Fruit fly (Drosophila melanogaster) whole organism, embryonic: ENCODE results near the gene how.

Experiments used
- Adf1 ChIP-seq: fragments of 200-800 bp; sonication (Bioruptor generic); IDR thresholded peaks from 2 replicates; pipeline ENCODE4 v1.3.6; 2022; ENCODE audit warnings: missing biosample characterization, missing genetic modification characterization
- Bgb ChIP-seq: fragments of 200-800 bp; sonication (Bioruptor generic); IDR thresholded peaks from 2 replicates; pipeline ENCODE4 v1.3.6; 2022; ENCODE audit warnings: missing biosample characterization, missing genetic modification characterization; ENCODE audit not compliant: partially characterized antibody
- C15 ChIP-seq: fragments of 200-800 bp; sonication (Bioruptor generic); IDR thresholded peaks from 3 replicates; pipeline ENCODE4 v1.3.6; 2022; ENCODE audit warnings: missing biosample characterization, missing genetic modification characterization
- CG10979 ChIP-seq: fragments of 200-800 bp; sonication (Bioruptor generic); optimal IDR thresholded peaks from 2 replicates; lab custom pipeline; 2018; ENCODE audit warnings: missing biosample characterization, mild to moderate bottlenecking, missing genetic modification characterization, moderate library complexity
- CG11093 ChIP-seq: fragments of 200-800 bp; sonication (Bioruptor generic); IDR thresholded peaks from 3 replicates; pipeline ENCODE4 v1.3.6; 2022; ENCODE audit warnings: missing biosample characterization, missing genetic modification characterization
- CG12744 ChIP-seq: fragments of 200-800 bp; sonication (Bioruptor generic); optimal IDR thresholded peaks from 2 replicates; lab custom pipeline; 2016; ENCODE audit warnings: missing biosample characterization, missing genetic modification characterization
- CG13424 ChIP-seq: fragments of 200-800 bp; sonication (Bioruptor generic); optimal IDR thresholded peaks from 2 replicates; lab custom pipeline; 2019; ENCODE audit warnings: missing biosample characterization, mild to moderate bottlenecking, missing genetic modification characterization, moderate library complexity
- CG13775 ChIP-seq: fragments of 200-800 bp; sonication (Bioruptor generic); optimal IDR thresholded peaks from 3 replicates; lab custom pipeline; 2017; ENCODE audit warnings: missing biosample characterization, mild to moderate bottlenecking, missing genetic modification characterization
- CG17328 ChIP-seq: fragments of 200-800 bp; sonication (Bioruptor generic); IDR thresholded peaks from 2 replicates; pipeline ENCODE4 v1.3.6; 2022; ENCODE audit warnings: missing biosample characterization, missing genetic modification characterization
- CG1792 ChIP-seq: fragments of 200-800 bp; sonication (Bioruptor generic); optimal IDR thresholded peaks from 2 replicates; lab custom pipeline; 2016; ENCODE audit warnings: missing biosample characterization, missing genetic modification characterization
- CG2199 ChIP-seq: fragments of 200-800 bp; sonication (Bioruptor generic); IDR thresholded peaks from 3 replicates; pipeline ENCODE4 v1.3.6; 2022; ENCODE audit warnings: missing biosample characterization, missing genetic modification characterization
- CG3838 ChIP-seq: fragments of 200-800 bp; sonication (Bioruptor generic); optimal IDR thresholded peaks from 3 replicates; lab custom pipeline; 2016; ENCODE audit warnings: missing biosample characterization, missing genetic modification characterization
- CG4360 ChIP-seq: fragments of 200-800 bp; sonication (Bioruptor generic); IDR thresholded peaks from 2 replicates; pipeline ENCODE4 v1.3.6; 2022; ENCODE audit warnings: missing biosample characterization, missing genetic modification characterization
- CG4617 ChIP-seq: fragments of 200-800 bp; sonication (Bioruptor generic); optimal IDR thresholded peaks from 3 replicates; lab custom pipeline; 2016; ENCODE audit warnings: missing biosample characterization, missing genetic modification characterization, borderline replicate concordance
- CG7745 ChIP-seq: fragments of 200-800 bp; sonication (Bioruptor generic); optimal IDR thresholded peaks from 2 replicates; lab custom pipeline; 2018; ENCODE audit warnings: missing biosample characterization, mild to moderate bottlenecking, missing genetic modification characterization, moderate library complexity
- CG7987 ChIP-seq: fragments of 200-800 bp; sonication (Bioruptor generic); optimal IDR thresholded peaks from 2 replicates; lab custom pipeline; 2018; ENCODE audit warnings: missing biosample characterization, mild to moderate bottlenecking, missing genetic modification characterization, moderate library complexity
- CG8478 ChIP-seq: fragments of >200 bp; optimal IDR thresholded peaks from 2 replicates; lab custom pipeline; 2018
- CG9437 ChIP-seq: fragments of 200-800 bp; sonication (Bioruptor generic); optimal IDR thresholded peaks from 2 replicates; lab custom pipeline; 2018; ENCODE audit warnings: missing biosample characterization, mild to moderate bottlenecking, missing genetic modification characterization
- D19B ChIP-seq: fragments of 200-800 bp; sonication (Bioruptor generic); optimal IDR thresholded peaks from 2 replicates; lab custom pipeline; 2017; ENCODE audit warnings: missing biosample characterization, mild to moderate bottlenecking, missing genetic modification characterization
- Dbx ChIP-seq: fragments of 200-800 bp; sonication (Bioruptor generic); IDR thresholded peaks from 3 replicates; pipeline ENCODE4 v1.3.6; 2022; ENCODE audit warnings: missing biosample characterization, missing genetic modification characterization
- Dfd ChIP-seq, 2 experiments: fragments of >200 bp; optimal IDR thresholded peaks; 2 replicates each; lab custom pipeline; 2017; ENCODE audit warnings: missing biosample characterization in 2 of 2, missing genetic modification characterization in 2 of 2
- Fer3 ChIP-seq: fragments of 200-800 bp; sonication (Bioruptor generic); optimal IDR thresholded peaks from 2 replicates; lab custom pipeline; 2018; ENCODE audit warnings: missing biosample characterization, mild to moderate bottlenecking, missing genetic modification characterization, moderate library complexity
- Hr78 ChIP-seq, 2 experiments: fragments of 200-800 bp in 1 of 2; fragments of >200 bp in 1 of 2; sonication (Bioruptor generic) in 1 of 2; optimal IDR thresholded peaks; 2 replicates each; lab custom pipeline; 2017 to 2019; ENCODE audit warnings: missing biosample characterization in 2 of 2, missing genetic modification characterization in 2 of 2, mild to moderate bottlenecking in 1 of 2, moderate library complexity in 1 of 2
- Jarid2 ChIP-seq: fragments of 200-800 bp; sonication (Bioruptor generic); optimal IDR thresholded peaks from 3 replicates; lab custom pipeline; 2017; ENCODE audit warnings: mild to moderate bottlenecking, missing biosample characterization, missing genetic modification reagents, missing genetic modification characterization
- NK7.1 ChIP-seq: fragments of 200-800 bp; sonication (Bioruptor generic); optimal IDR thresholded peaks from 3 replicates; lab custom pipeline; 2016; ENCODE audit warnings: missing biosample characterization, missing genetic modification characterization
- Nf-YB ChIP-seq: fragments of 200-800 bp; sonication (Bioruptor generic); optimal IDR thresholded peaks from 3 replicates; lab custom pipeline; 2019; ENCODE audit warnings: missing biosample characterization, mild to moderate bottlenecking, missing genetic modification characterization, moderate library complexity
- Sin3A ChIP-seq: fragments of >200 bp; optimal IDR thresholded peaks from 2 replicates; lab custom pipeline; 2018
- Six4 ChIP-seq: fragments of 200-800 bp; sonication (Bioruptor generic); optimal IDR thresholded peaks from 2 replicates; lab custom pipeline; 2016; ENCODE audit warnings: missing biosample characterization, missing genetic modification characterization
- Ssrp ChIP-seq: fragments of 200-800 bp; sonication (Bioruptor generic); optimal IDR thresholded peaks from 2 replicates; lab custom pipeline; 2018; ENCODE audit warnings: missing biosample characterization, mild to moderate bottlenecking, missing genetic modification characterization, moderate library complexity
- Stat92E ChIP-seq, 3 experiments: fragments of >200 bp in 2 of 3; fragments of 200-800 bp in 1 of 3; sonication (Bioruptor generic) in 1 of 3; optimal IDR thresholded peaks; 2 replicates each; lab custom pipeline; 2017 to 2019; ENCODE audit warnings: missing biosample characterization in 3 of 3, missing genetic modification characterization in 3 of 3, mild to moderate bottlenecking in 1 of 3, moderate library complexity in 1 of 3
- Taf1 ChIP-seq: fragments of 200-800 bp; sonication (Bioruptor generic); IDR thresholded peaks from 2 replicates; pipeline ENCODE4 v1.3.6; 2022; ENCODE audit warnings: missing biosample characterization, missing genetic modification characterization
- abd-A ChIP-seq: fragments of 200-800 bp; sonication (Bioruptor generic); optimal IDR thresholded peaks from 3 replicates; lab custom pipeline; 2019; ENCODE audit warnings: missing biosample characterization, mild to moderate bottlenecking, missing genetic modification characterization, moderate library complexity
- ara ChIP-seq: fragments of 200-800 bp; sonication (Bioruptor generic); IDR thresholded peaks from 2 replicates; pipeline ENCODE4 v1.3.6; 2022; ENCODE audit warnings: missing biosample characterization, missing genetic modification characterization
- chm ChIP-seq: fragments of 200-800 bp; sonication (Bioruptor generic); IDR thresholded peaks from 2 replicates; pipeline ENCODE4 v1.3.6; 2022; ENCODE audit warnings: missing biosample characterization, missing genetic modification characterization
- dimm ChIP-seq: fragments of 200-800 bp; sonication (Bioruptor generic); IDR thresholded peaks from 2 replicates; pipeline ENCODE4 v1.3.6; 2022; ENCODE audit warnings: missing biosample characterization, missing genetic modification characterization
- fd64A ChIP-seq: fragments of 200-800 bp; sonication (Bioruptor generic); optimal IDR thresholded peaks from 3 replicates; lab custom pipeline; 2018; ENCODE audit warnings: missing biosample characterization, mild to moderate bottlenecking, missing genetic modification characterization
- ftz-f1 ChIP-seq: fragments of 200-800 bp; sonication (Bioruptor generic); optimal IDR thresholded peaks from 2 replicates; lab custom pipeline; 2016; ENCODE audit warnings: missing biosample characterization, missing genetic modification characterization
- gce ChIP-seq: fragments of 200-800 bp; sonication (Bioruptor generic); IDR thresholded peaks from 3 replicates; pipeline ENCODE4 v1.3.6; 2022; ENCODE audit warnings: missing biosample characterization, missing genetic modification characterization
- insv ChIP-seq, 2 experiments: fragments of 200-800 bp; sonication (Bioruptor generic); optimal IDR thresholded peaks; 3 replicates each; lab custom pipeline; 2016 to 2018; ENCODE audit warnings: missing biosample characterization in 2 of 2, missing genetic modification characterization in 2 of 2
- jumu ChIP-seq: fragments of 200-800 bp; sonication (Bioruptor generic); optimal IDR thresholded peaks from 3 replicates; lab custom pipeline; 2016; ENCODE audit warnings: missing biosample characterization, missing genetic modification characterization
- lov ChIP-seq, 2 experiments: fragments of 200-800 bp in 1 of 2; fragments of >200 bp in 1 of 2; sonication (Bioruptor generic) in 1 of 2; IDR thresholded peaks in 1 of 2; optimal IDR thresholded peaks in 1 of 2; 2 replicates in 1 of 2; 3 replicates in 1 of 2; pipeline versions ENCODE4 v1.3.6 to Lab custom; 2017 to 2022; ENCODE audit warnings: missing biosample characterization in 1 of 2, missing genetic modification characterization in 1 of 2
- nom ChIP-seq: fragments of 200-800 bp; sonication (Bioruptor generic); optimal IDR thresholded peaks from 2 replicates; lab custom pipeline; 2017; ENCODE audit warnings: missing biosample characterization, missing genetic modification characterization, mild to moderate bottlenecking, moderate library complexity, missing genetic modification reagents
- org-1 ChIP-seq: fragments of 200-800 bp; sonication (Bioruptor generic); optimal IDR thresholded peaks from 2 replicates; lab custom pipeline; 2017; ENCODE audit warnings: missing biosample characterization, missing genetic modification characterization
- phol ChIP-seq: fragments of 200-800 bp; sonication (Bioruptor generic); optimal IDR thresholded peaks from 3 replicates; lab custom pipeline; 2018; ENCODE audit warnings: missing biosample characterization, mild to moderate bottlenecking, missing genetic modification characterization, moderate library complexity
- pros ChIP-seq: fragments of 200-800 bp; sonication (Bioruptor generic); optimal IDR thresholded peaks from 3 replicates; lab custom pipeline; 2019; ENCODE audit warnings: missing biosample characterization, mild to moderate bottlenecking, missing genetic modification characterization, moderate library complexity
- pum ChIP-seq: fragments of 200-800 bp; sonication (Bioruptor generic); optimal IDR thresholded peaks from 2 replicates; lab custom pipeline; 2016; ENCODE audit warnings: missing biosample characterization, missing genetic modification characterization
- sc ChIP-seq, 3 experiments: fragments of >200 bp in 2 of 3; fragments of 200-800 bp in 1 of 3; sonication (Bioruptor generic) in 1 of 3; optimal IDR thresholded peaks; 2 replicates in 2 of 3; 3 replicates in 1 of 3; lab custom pipeline; 2017; ENCODE audit warnings: mild to moderate bottlenecking in 1 of 3, missing biosample characterization in 1 of 3, missing genetic modification characterization in 1 of 3, missing genetic modification reagents in 1 of 3
- sd ChIP-seq: fragments of 200-800 bp; sonication (Bioruptor generic); optimal IDR thresholded peaks from 3 replicates; lab custom pipeline; 2018; ENCODE audit warnings: missing biosample characterization, mild to moderate bottlenecking, missing genetic modification characterization, moderate library complexity
- unc-4 ChIP-seq: fragments of 200-800 bp; sonication (Bioruptor generic); IDR thresholded peaks from 2 replicates; pipeline ENCODE4 v1.3.6; 2022; ENCODE audit warnings: missing biosample characterization, missing genetic modification characterization; ENCODE audit not compliant: partially characterized antibody
- wdn ChIP-seq: fragments of 200-800 bp; sonication (Bioruptor generic); IDR thresholded peaks from 2 replicates; pipeline ENCODE4 v1.3.6; 2022; ENCODE audit warnings: missing biosample characterization, missing genetic modification characterization

Gene how

DNA sequence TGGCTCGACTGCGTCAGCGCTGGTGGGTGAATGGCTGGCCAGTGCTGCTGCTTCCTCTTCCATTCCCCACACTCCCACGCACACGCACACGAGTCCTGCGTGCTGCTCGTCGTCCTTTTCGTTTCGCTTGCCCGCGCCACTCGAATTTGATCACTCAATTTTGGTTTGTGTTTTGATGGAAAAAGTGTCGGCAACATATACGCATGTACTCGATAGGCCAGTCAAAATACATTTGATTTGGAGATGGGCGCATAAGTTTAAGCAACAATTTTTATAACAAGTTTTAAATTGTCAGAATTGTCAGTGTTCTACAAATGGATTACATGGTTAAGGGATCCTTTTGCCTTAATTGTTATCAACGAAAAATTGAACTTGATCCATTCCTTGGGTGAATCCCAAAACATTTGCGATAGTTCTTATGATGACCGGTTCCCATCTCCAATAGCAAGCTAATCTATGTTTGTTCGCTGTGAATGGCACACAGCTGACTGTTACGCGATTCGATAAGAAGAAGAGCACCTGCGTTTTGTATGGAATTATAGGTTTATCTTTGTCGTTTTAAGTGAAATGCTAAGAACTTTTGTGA, 18.9 kb upstream of the how start, which contains the start of the genes Mitofilin and mRpL35 (continued):
- TF ChIP-seq Fer3 (tag; lab: Kevin White, UChicago) = no peak
- no peak for TF ChIP-seq Hr78 (GFP tag; optimal IDR thresholded peaks at IDR 0.05; lab: Kevin White, UChicago)
- TF ChIP-seq Dbx (GFP tag; lab: Robert Waterston, UW) = no peak
- no peak for TF ChIP-seq CG8478 (lab: Kevin White, UChicago)
- no peak for TF ChIP-seq abd-A (tag; lab: Kevin White, UChicago)
- peak; percentile 99 for TF ChIP-seq CG9437 (GFP tag; lab: Kevin White, UChicago)
- TF ChIP-seq Ssrp (tag; lab: Kevin White, UChicago) = peak; percentile 10
- TF ChIP-seq pum (GFP tag; lab: Kevin White, UChicago) = peak; percentile 55
- peak; percentile 27 for TF ChIP-seq CG13775
- TF ChIP-seq phol (tag; lab: Kevin White, UChicago) = peak; percentile 55
- TF ChIP-seq Bgb = peak; percentile 54
- no peak for TF ChIP-seq ara (GFP tag; lab: Robert Waterston, UW)
- TF ChIP-seq D19B = no peak
- TF ChIP-seq CG13424 = peak; percentile 37
- TF ChIP-seq CG4617 (GFP tag; lab: Kevin White, UChicago) = no peak
- no peak for TF ChIP-seq CG11093
- TF ChIP-seq unc-4 = peak; percentile 62
- no peak for TF ChIP-seq CG12744 (GFP tag; lab: Kevin White, UChicago)
- TF ChIP-seq sd (tag; lab: Kevin White, UChicago) = no peak
- TF ChIP-seq Jarid2 (GFP tag; lab: Kevin White, UChicago) = no peak
- TF ChIP-seq gce (GFP tag; lab: Robert Waterston, UW) = no peak
- no peak for TF ChIP-seq chm (GFP tag; lab: Robert Waterston, UW)
- TF ChIP-seq NK7.1 (GFP tag; lab: Kevin White, UChicago) = peak; percentile 24
- TF ChIP-seq CG7987 = no peak
- no peak for TF ChIP-seq CG4360
- TF ChIP-seq Sin3A (lab: Kevin White, UChicago) = peak; percentile 97
- peak; percentile 39 for TF ChIP-seq CG1792
- TF ChIP-seq ftz-f1 (GFP tag; lab: Kevin White, UChicago) = no peak
- TF ChIP-seq Dfd (GFP tag; optimal IDR thresholded peaks at IDR 0.05; lab: Kevin White, UChicago) = no peak
- no peak for TF ChIP-seq CG7745 (tag; lab: Kevin White, UChicago)
- TF ChIP-seq Nf-YB (GFP tag; lab: Kevin White, UChicago) = no peak
- TF ChIP-seq C15 (GFP tag; lab: Robert Waterston, UW) = no peak
- no peak for TF ChIP-seq nom
- TF ChIP-seq Adf1 (GFP tag; lab: Robert Waterston, UW) = no peak
- TF ChIP-seq wdn (GFP tag; lab: Robert Waterston, UW) = no peak
- no peak for TF ChIP-seq Stat92E (GFP tag; optimal IDR thresholded peaks at IDR 0.05; lab: Kevin White, UChicago)
- TF ChIP-seq fd64A (GFP tag; lab: Kevin White, UChicago) = no peak
- no peak for TF ChIP-seq dimm (GFP tag; lab: Robert Waterston, UW)
- peak; percentile 60 for TF ChIP-seq jumu (GFP tag; lab: Kevin White, UChicago)
- peak in 1 of 2 experiments; percentile 25 for TF ChIP-seq insv (GFP tag; optimal IDR thresholded peaks at IDR 0.05; lab: Kevin White, UChicago)
- no peak for TF ChIP-seq sc (optimal IDR thresholded peaks at IDR 0.05; lab: Kevin White, UChicago)
- no peak for TF ChIP-seq sc (GFP tag; optimal IDR thresholded peaks at IDR 0.05; lab: Kevin White, UChicago)
- TF ChIP-seq CG17328 (GFP tag; lab: Robert Waterston, UW) = no peak
- TF ChIP-seq org-1 (GFP tag; lab: Kevin White, UChicago) = no peak
- TF ChIP-seq Taf1 (GFP tag; lab: Robert Waterston, UW) = no peak
- no peak for TF ChIP-seq lov (optimal IDR thresholded peaks at IDR 0.05; lab: Kevin White, UChicago)
- TF ChIP-seq lov (GFP tag; IDR thresholded peaks at IDR 0.05; lab: Robert Waterston, UW) = no peak
- no peak for TF ChIP-seq CG10979
- TF ChIP-seq pros = no peak
- no peak for TF ChIP-seq CG2199 (GFP tag; lab: Robert Waterston, UW)
- peak; percentile 5 for TF ChIP-seq Six4
- no peak for TF ChIP-seq CG3838 (GFP tag; lab: Kevin White, UChicago)
